Worm (Caenorhabditis elegans) whole organism, mixed stage, embryonic: Measurements from ENCODE around the gene cwp-1.

Experiments used
- ces-1 ChIP-seq: fragments of 150-350 bp; optimal IDR thresholded peaks from 2 replicates; lab custom pipeline; 2014; ENCODE audit warnings: missing biosample characterization, missing genetic modification reagents, missing genetic modification characterization
- cnd-1 ChIP-seq: fragments of 200-800 bp; sonication (Bioruptor generic); optimal IDR thresholded peaks from 2 replicates; lab custom pipeline; 2018; ENCODE audit warnings: mild to moderate bottlenecking, missing genetic modification characterization, missing compliant biosample characterization
- elt-1 ChIP-seq: sonication (generic microtip); optimal IDR thresholded peaks from 2 replicates; lab custom pipeline; 2017; ENCODE audit warnings: missing genetic modification characterization, mild to moderate bottlenecking, missing compliant biosample characterization, antibody characterized with exemption, moderate library complexity, borderline replicate concordance; ENCODE audit not compliant: insufficient read depth
- elt-3 ChIP-seq: fragments of 150-350 bp; optimal IDR thresholded peaks from 2 replicates; lab custom pipeline; 2014; ENCODE audit warnings: missing biosample characterization, missing genetic modification characterization
- flh-1 ChIP-seq: fragments of 200-800 bp; sonication (Bioruptor generic); optimal IDR thresholded peaks from 2 replicates; lab custom pipeline; 2018; ENCODE audit warnings: mild to moderate bottlenecking, missing genetic modification characterization, moderate library complexity, missing compliant biosample characterization
- ham-2 ChIP-seq: fragments of 200-800 bp; sonication (Bioruptor generic); optimal IDR thresholded peaks from 2 replicates; lab custom pipeline; 2018; ENCODE audit warnings: mild to moderate bottlenecking, missing genetic modification characterization, missing compliant biosample characterization
- mep-1 ChIP-seq: fragments of 150-350 bp; optimal IDR thresholded peaks from 2 replicates; lab custom pipeline; 2017; ENCODE audit warnings: missing biosample characterization, missing genetic modification reagents, missing genetic modification characterization, inconsistent platforms
- mls-2 ChIP-seq: sonication (generic microtip); optimal IDR thresholded peaks from 2 replicates; lab custom pipeline; 2016; ENCODE audit warnings: mild to moderate bottlenecking, missing genetic modification characterization, moderate library complexity, missing compliant biosample characterization
- nhr-28 ChIP-seq: fragments of 150-350 bp; optimal IDR thresholded peaks from 2 replicates; lab custom pipeline; 2014; ENCODE audit warnings: missing biosample characterization, missing genetic modification characterization
- nhr-76 ChIP-seq: sonication (generic microtip); optimal IDR thresholded peaks from 2 replicates; lab custom pipeline; 2017; ENCODE audit warnings: missing biosample characterization, missing genetic modification characterization
- pha-4 ChIP-seq: fragments of 150-350 bp; optimal IDR thresholded peaks from 2 replicates; lab custom pipeline; 2018; ENCODE audit warnings: missing biosample characterization, missing genetic modification reagents, missing genetic modification characterization
- sptf-1 ChIP-seq: sonication (generic microtip); optimal IDR thresholded peaks from 2 replicates; lab custom pipeline; 2017; ENCODE audit warnings: mild to moderate bottlenecking, missing genetic modification characterization, moderate library complexity, missing compliant biosample characterization
- unc-39 ChIP-seq: fragments of 150-350 bp; optimal IDR thresholded peaks from 2 replicates; lab custom pipeline; 2014; ENCODE audit warnings: missing biosample characterization, missing genetic modification characterization
- unc-62 ChIP-seq: fragments of 150-350 bp; optimal IDR thresholded peaks from 2 replicates; lab custom pipeline; 2014; ENCODE audit warnings: missing biosample characterization, missing genetic modification reagents, missing genetic modification characterization

- TF ChIP-seq ham-2 (GFP tag; lab: Kevin White, UChicago) (no peak), nhr-28 (tag; lab: Kevin White, UChicago) (no peak), cnd-1 (tag; lab: Kevin White, UChicago) (no peak), unc-62 (GFP tag; lab: Kevin White, UChicago) (no peak), nhr-76 (tag; lab: Kevin White, UChicago) (no peak), sptf-1 (tag; lab: Kevin White, UChicago) (no peak), mls-2 (tag; lab: Kevin White, UChicago) (no peak), pha-4 (tag; lab: Kevin White, UChicago) (no peak), ces-1 (no peak), flh-1 (GFP tag; lab: Kevin White, UChicago) (no peak), mep-1 (tag; lab: Kevin White, UChicago) (no peak), elt-3 (tag; lab: Kevin White, UChicago) (no peak), elt-1 (tag; lab: Kevin White, UChicago) (no peak), unc-39 (tag; lab: Kevin White, UChicago) (no peak)
Measured at ce11 chrV:4823683-4824391, 17.2 kb downstream of the cwp-1 start.
